Fruit fly (Drosophila melanogaster): Measurements from ENCODE around the gene CG9109.

- TF ChIP-seq CG6808 (GFP tag; optimal IDR thresholded peaks at IDR 0.05) (no peak), CG4318 (GFP tag; optimal IDR thresholded peaks at IDR 0.05) (no peak), CG1621 (tag; optimal IDR thresholded peaks at IDR 0.05) (no peak), CG16779 (tag; optimal IDR thresholded peaks at IDR 0.05) (no peak), Smox (GFP tag; optimal IDR thresholded peaks at IDR 0.05) (no peak), cyc (GFP tag; optimal IDR thresholded peaks at IDR 0.05) (no peak), CG6792 (GFP tag; optimal IDR thresholded peaks at IDR 0.05) (no peak), eg (GFP tag; IDR thresholded peaks at IDR 0.05) (no peak)
Observed at dm6 chr2L:5979055-5979399, 55.2 kb downstream of the CG9109 start.

All from whole organism, prepupa.